Worm (Caenorhabditis elegans): ENCODE data around the gene F42G4.2.
"Not testable (repeated sequence)": the region's sequence is repeated elsewhere in the genome, so short reads cannot be mapped to it uniquely, and the experiment has no call there.

F42G4.2 gene

DNA sequence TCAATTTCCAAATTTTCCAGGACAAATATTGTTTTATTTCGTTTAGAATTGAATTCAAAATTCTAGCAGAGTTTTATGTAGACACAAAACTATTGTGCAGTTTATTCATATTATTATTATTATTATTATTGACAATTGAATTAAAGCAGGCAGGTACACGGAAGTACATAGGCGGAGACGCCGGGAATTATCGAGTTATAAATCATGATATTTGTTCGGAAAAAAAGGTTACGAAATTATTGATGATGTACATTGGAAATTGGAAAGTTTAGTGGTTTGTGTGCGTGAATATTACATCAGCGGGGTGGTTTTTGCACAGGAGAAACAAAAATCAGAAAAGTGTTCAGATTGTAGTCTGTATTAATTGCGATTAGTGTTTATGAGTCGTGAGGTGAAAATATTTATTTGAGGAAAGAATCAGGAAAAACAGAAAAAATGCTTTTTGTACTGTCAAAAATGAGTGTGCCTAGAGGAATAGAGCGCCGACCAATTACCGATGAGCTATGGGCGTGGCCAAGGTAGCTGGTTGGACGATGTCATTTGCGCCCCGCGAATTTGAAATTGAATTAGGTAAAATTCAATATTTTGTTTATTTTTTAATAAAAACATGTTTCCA, 28.7 kb downstream of the F42G4.2 start:
- TF ChIP-seq dao-5 (tag; optimal IDR thresholded peaks at IDR 0.05) (no peak), W03F9.2 (tag; optimal IDR thresholded peaks at IDR 0.05) (no peak), him-1 (tag; optimal IDR thresholded peaks at IDR 0.05) (no peak)

DNA sequence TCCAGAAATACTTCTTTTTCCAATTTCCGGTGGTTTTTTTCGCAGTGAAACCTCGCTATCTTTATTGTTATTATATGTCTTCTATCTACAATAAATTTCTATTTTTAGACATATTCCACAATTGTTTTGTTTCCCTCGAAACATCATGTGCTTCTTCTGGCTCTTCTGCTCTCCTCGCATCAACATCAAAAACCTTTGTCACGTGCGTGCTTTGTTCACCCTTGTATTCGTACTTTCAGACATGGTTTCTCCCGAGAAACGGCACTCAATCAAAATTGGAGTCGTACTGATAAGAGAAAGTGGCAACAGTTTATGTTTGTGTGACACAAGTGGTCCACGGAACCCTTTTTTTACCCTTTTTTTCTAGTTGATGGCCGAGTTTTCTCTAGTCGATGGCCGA, 30.0 kb downstream of the F42G4.2 start:
- no peak for TF ChIP-seq him-1 (tag; optimal IDR thresholded peaks at IDR 0.05)

DNA sequence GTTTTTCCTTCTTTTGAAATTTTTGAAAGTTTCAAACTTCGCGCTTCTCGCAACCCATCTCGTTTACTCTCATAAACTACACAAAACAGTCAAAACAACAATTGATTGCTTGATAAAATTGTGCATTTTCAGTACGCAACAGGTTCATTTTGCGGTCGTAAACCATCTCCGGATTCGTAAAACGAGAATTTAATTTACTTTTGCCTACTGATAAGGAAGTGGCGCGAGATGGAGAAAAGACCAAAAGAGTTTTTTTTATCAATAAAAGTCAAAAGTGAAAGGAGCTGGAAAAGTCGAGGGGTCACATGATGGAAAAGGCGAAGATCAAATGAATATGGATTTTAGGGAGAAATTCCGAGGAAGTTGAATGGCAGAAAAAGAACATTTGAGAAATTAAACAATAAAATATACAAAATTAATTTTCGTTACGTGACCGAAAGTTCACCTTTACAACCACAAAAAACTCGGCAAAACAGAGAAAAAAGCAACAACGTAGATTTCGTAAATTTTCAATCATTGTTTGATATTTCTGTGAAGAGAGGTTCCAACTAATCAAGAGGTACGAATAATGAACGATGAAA, 31.2 kb downstream of the F42G4.2 start, which contains the start of gene F42G4.6:
Gene F42G4.6, plus strand, starts transcription at position 531 of the 581 bp plus-strand sequence.
- TF ChIP-seq him-1 (tag; optimal IDR thresholded peaks at IDR 0.05) (no peak), W03F9.2 (tag; optimal IDR thresholded peaks at IDR 0.05) (no peak), dao-5 (tag; optimal IDR thresholded peaks at IDR 0.05) (no peak)

DNA sequence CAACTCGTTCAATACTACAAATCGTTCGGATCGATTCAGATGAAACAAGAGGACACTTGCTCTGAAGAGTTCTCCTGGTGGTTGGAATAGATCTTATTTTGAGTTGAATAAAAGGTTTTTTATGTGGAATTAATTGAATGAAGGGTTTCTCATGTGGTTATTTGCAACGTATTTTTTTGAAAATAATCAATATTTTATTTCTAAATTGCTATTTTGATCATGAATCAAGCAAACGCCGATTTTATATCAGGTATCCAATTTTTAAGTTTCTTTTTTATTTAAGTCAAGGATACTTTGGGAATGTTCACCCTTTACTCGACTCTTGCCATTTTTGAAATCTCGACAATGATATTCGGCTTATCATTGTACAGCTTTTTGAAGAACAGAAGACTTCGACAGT, 32.9 kb downstream of the F42G4.2 start, which contains the start of gene Y81G3A.2:
Gene Y81G3A.2, plus strand, starts transcription at position 301 of the 400 bp plus-strand sequence.
- not testable (repeated sequence) for TF ChIP-seq dao-5, him-1, W03F9.2 (tag; optimal IDR thresholded peaks at IDR 0.05)

DNA sequence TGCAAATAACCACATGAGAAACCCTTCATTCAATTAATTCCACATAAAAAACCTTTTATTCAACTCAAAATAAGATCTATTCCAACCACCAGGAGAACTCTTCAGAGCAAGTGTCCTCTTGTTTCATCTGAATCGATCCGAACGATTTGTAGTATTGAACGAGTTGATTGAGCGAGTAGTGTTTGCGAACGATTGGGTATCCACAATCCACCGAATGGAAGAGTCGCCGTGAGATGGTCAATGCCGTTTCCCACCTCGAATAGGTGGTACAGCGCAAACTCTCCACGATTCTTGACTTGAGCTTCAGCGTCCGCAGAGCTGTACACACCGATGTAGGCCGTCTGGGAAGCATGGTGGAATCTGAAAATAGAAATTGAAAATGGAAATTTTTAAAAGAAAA, 34.7 kb downstream of the F42G4.2 start, which contains the start of gene Y81G3A.6:
Gene Y81G3A.6, minus strand, starts transcription at position 101 of the 400 bp plus-strand sequence.
- TF ChIP-seq W03F9.2, dao-5, him-1 (tag; optimal IDR thresholded peaks at IDR 0.05): not testable (repeated sequence)

DNA sequence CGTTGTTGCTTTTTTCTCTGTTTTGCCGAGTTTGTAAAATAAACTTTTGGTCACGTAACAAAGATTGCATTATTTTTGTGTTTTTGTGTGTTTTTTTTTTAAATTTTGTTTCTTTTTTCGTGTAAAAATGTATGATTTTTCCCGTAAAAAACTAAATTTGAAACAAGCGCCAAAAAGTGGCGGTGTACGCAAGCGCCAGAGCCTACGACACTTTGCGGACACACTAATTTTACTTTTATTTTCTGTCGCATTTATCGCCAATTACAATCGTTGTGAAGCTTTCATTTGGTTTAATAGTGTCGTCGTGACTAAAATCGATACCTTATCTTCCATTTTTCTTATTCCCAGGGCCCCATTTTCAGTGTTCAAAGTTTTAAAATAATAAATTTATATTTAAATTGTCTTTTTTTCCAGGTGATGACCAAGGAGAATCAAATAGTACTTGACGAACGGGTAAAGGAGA, 36.1 kb downstream of the F42G4.2 start, which contains the start of the genes Y81G3A.1 and gcn-2:
Gene Y81G3A.1, minus strand, starts transcription at position 175 of the 463 bp plus-strand sequence.
Gene gcn-2, plus strand, starts transcription at position 413 of the 463 bp plus-strand sequence.
- TF ChIP-seq dao-5 (tag; optimal IDR thresholded peaks at IDR 0.05), result no peak
- TF ChIP-seq him-1 (tag; optimal IDR thresholded peaks at IDR 0.05), result no peak
- TF ChIP-seq W03F9.2 (tag; optimal IDR thresholded peaks at IDR 0.05), result no peak

DNA sequence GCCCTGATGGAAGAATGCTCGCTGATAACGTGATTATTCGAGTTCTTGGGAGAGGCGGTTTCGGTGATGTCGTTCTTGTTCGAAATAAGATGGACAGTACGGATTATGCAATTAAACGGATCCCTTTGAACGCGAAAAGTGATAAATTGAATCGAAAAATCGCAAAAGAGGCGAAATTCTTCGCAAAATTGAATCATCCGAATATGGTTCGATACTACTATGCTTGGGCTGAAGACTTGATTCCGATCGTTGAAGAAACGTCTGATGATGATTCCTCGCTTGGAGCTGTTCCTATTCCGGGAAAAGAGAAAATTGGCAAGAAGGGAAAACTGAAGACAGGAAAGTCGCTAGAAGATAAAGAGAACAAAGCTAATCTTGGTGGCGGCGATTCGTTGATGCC, 38.2 kb downstream of the F42G4.2 start:
- TF ChIP-seq W03F9.2 (tag; optimal IDR thresholded peaks at IDR 0.05) (no peak), him-1 (tag; optimal IDR thresholded peaks at IDR 0.05) (no peak), dao-5 (tag; optimal IDR thresholded peaks at IDR 0.05) (no peak)

DNA sequence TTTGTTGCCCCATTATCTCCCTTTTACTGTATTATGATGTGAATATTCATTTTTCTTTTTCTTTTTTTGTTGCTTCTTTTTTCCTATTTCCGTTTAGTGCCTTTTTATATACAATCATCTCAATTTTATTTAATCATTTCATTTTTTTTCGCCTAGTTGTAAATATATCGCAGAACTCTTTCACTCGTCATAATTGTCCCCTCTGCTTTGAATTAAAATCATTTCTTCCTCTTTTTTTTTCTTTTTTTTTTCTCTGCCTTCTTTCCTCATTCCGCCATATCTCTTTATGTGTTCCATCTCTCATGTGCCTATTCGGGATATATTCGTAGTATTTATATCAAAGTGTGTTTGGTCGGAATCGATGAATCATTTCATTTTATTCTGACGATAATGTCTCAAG, 43.4 kb downstream of the F42G4.2 start, which contains the start of gene Y81G3A.4:
Gene Y81G3A.4, plus strand, starts transcription at position 301 of the 400 bp plus-strand sequence.
- no peak for TF ChIP-seq him-1 (tag; optimal IDR thresholded peaks at IDR 0.05)
- no peak for TF ChIP-seq W03F9.2 (tag; optimal IDR thresholded peaks at IDR 0.05)
- TF ChIP-seq dao-5 (tag; optimal IDR thresholded peaks at IDR 0.05), result no peak

DNA sequence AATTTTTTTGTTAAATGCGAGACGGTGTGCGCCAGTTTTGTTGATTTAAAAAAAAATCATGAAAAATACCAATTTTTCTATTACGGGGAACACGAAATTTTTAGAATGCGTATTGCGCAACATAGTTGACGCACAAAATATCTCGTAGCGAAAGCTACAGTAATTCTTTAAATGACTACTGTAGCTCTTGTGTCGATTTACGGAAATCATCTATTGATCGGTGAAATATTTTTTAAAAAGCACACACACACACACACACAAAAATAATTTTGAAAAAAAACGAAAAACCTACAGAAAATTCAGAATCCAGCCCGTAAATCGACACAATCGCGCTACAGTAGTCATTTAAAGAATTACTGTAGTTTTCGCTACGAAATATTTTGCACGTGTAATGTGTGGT, 44.1 kb downstream of the F42G4.2 start:
- no peak for TF ChIP-seq W03F9.2 (tag; optimal IDR thresholded peaks at IDR 0.05)
- TF ChIP-seq him-1 (tag; optimal IDR thresholded peaks at IDR 0.05), result no peak
- no peak for TF ChIP-seq dao-5 (tag; optimal IDR thresholded peaks at IDR 0.05)

DNA sequence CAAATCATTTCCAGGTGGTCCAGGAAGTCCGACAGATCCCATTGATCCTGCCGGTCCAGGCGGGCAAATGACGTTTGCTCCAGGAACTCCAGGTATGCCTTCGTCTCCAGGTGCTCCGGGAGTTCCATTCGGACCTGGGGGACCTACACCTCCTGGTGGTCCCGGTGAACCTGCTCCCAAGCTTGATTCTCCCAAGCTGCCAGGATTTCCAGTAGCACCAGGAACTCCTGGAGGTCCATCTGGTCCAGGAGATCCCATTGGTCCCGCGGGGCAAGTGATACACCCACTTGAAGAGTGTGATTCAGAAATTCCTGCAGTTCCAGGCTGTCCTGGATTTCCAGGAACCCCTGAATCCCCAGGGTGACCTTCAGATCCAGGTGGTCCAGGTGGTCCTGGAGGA, 48.6 kb downstream of the F42G4.2 start:
- no peak for TF ChIP-seq W03F9.2 (tag; optimal IDR thresholded peaks at IDR 0.05)

DNA sequence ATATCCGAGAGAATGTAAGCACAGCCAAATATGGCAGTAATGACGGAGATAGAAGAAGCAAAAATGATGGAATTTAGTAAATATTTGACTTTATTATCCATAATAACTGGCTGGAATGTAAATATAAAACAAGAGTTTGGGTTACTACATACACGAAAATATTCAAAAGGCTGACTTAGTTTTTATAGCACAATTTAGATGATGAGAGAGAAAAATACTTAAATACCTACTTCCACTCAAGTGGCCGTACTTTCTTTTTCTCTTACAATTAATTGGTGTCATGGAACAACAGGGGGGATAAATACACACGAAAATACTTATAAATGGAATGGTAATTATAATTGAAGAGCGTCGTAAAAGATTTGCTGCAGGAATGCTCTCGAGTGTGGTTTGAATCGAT, 50.5 kb downstream of the F42G4.2 start, which contains the start of gene col-86:
Gene col-86, minus strand, starts transcription at position 101 of the 400 bp plus-strand sequence.
- TF ChIP-seq W03F9.2 (tag; optimal IDR thresholded peaks at IDR 0.05), result no peak
- TF ChIP-seq him-1 (tag; optimal IDR thresholded peaks at IDR 0.05), result no peak
- TF ChIP-seq dao-5 (tag; optimal IDR thresholded peaks at IDR 0.05), result no peak

Measured in whole organism, L4/young adult.